Worm (Caenorhabditis elegans): ENCODE results near the gene mtss-1.

ce11 chrIII:8738289-8738688, 29.8 kb upstream of the mtss-1 start:
- no peak for TF ChIP-seq zag-1 (tag; optimal IDR thresholded peaks at IDR 0.05)
- no peak for TF ChIP-seq nhr-42 (GFP tag; IDR thresholded peaks at IDR 0.05)
- TF ChIP-seq skn-1 (tag; optimal IDR thresholded peaks at IDR 0.05) = no peak
- TF ChIP-seq rbr-2 (tag; optimal IDR thresholded peaks at IDR 0.05) = no peak
- no peak for TF ChIP-seq F26F4.8 (GFP tag; conservative IDR thresholded peaks at IDR 0.05)
- no peak for TF ChIP-seq nhr-77 (tag; optimal IDR thresholded peaks at IDR 0.05)
